Worm (Caenorhabditis elegans): ENCODE measurements around the gene nasp-1.

- TF ChIP-seq ceh-79 (tag; optimal IDR thresholded peaks at IDR 0.05) (no peak), madf-3 (GFP tag; IDR thresholded peaks at IDR 0.05) (no peak), T26A5.8 (tag; optimal IDR thresholded peaks at IDR 0.05) (no peak)
Measured at ce11 chrII:11153800-11154199, 47.4 kb downstream of the nasp-1 start.
